Fruit fly (Drosophila melanogaster) Kc167 (cell line): ENCODE measurements around the gene Atg2.

Source experiments
- psq ChIP-seq: fragments of >200 bp; optimal IDR thresholded peaks from 2 replicates; lab custom pipeline; 2017; ENCODE audit warnings: missing external identifiers
- ttk ChIP-seq: sonication (Bioruptor generic); optimal IDR thresholded peaks from 2 replicates; lab custom pipeline; 2017; ENCODE audit warnings: missing external identifiers

DNA sequence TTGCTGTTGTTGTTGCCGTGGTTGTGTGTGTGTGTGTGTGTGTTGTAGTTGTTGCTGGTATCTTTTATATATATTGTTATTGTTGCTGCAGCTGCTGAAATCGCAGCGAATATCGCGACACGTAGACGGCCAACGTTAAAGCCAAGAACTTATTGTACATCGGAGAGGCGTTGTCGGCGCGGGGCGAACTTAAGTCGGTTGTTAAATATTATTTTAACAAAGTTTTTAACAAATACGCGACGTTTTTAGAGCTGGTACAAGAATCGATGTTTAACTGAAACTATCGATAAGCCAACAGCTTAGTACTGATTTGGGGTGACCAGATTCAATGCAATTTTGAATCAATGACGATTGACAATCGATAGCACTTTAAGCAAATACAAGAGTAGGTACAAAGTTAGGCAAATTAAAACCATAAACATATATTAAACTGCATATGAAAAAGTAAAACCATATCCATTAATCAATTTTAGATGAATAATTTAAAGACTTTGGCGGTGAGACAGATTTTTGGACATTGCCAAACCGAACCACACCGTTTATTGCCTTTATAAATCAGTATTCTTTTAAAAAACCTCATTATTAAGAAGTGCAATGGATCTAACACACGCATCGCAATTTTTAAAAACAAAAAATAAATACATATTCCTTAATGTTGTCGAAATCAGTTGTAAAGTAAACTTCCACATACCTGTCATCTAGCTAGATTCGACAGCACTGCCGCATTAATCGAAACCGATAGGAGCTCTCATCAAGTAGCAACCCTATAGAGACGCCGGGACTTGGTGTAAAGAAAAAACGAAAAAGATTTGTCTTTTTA is 7.7 kb upstream of the Atg2 start, which contains the start of the genes Mrtf and Non2:
- TF ChIP-seq psq (lab: Kevin White, UChicago) (no peak), ttk (lab: Kevin White, UChicago) (no peak)
